Worm (Caenorhabditis elegans) whole organism, late embryonic: ENCODE measurements around the gene lin-15A.

Source experiments
- C08G9.2 ChIP-seq: sonication (generic microtip); optimal IDR thresholded peaks from 2 replicates; lab custom pipeline; 2016; ENCODE audit warnings: mild to moderate bottlenecking, missing genetic modification characterization, moderate library complexity, missing compliant biosample characterization
- C38D4.7 ChIP-seq: fragments of 200-800 bp; sonication (Bioruptor generic); optimal IDR thresholded peaks from 2 replicates; lab custom pipeline; 2018; ENCODE audit warnings: mild to moderate bottlenecking, missing genetic modification characterization, moderate library complexity, missing compliant biosample characterization
- F13H6.1 ChIP-seq: sonication (generic microtip); optimal IDR thresholded peaks from 2 replicates; lab custom pipeline; 2016; ENCODE audit warnings: missing genetic modification characterization, missing compliant biosample characterization
- K02D7.2 ChIP-seq: sonication (generic microtip); optimal IDR thresholded peaks from 2 replicates; lab custom pipeline; 2017; ENCODE audit warnings: mild to moderate bottlenecking, missing genetic modification characterization, missing compliant biosample characterization
- K09A11.1 ChIP-seq: sonication (generic microtip); optimal IDR thresholded peaks from 2 replicates; lab custom pipeline; 2017; ENCODE audit warnings: antibody characterized with exemption, mild to moderate bottlenecking, missing genetic modification characterization, missing compliant biosample characterization; ENCODE audit not compliant: insufficient read depth
- ama-1 ChIP-seq: fragments of 150-350 bp; optimal IDR thresholded peaks from 2 replicates; lab custom pipeline; 2014
- ceh-14 ChIP-seq: sonication (generic microtip); optimal IDR thresholded peaks from 2 replicates; lab custom pipeline; 2016; ENCODE audit warnings: missing genotype, missing genetic modification characterization, missing compliant biosample characterization
- ceh-22 ChIP-seq: sonication (generic microtip); optimal IDR thresholded peaks from 2 replicates; lab custom pipeline; 2017; ENCODE audit warnings: missing biosample characterization, missing genetic modification characterization
- ceh-24 ChIP-seq: sonication (generic microtip); optimal IDR thresholded peaks from 2 replicates; lab custom pipeline; 2016; ENCODE audit warnings: mild to moderate bottlenecking, missing genetic modification characterization, missing compliant biosample characterization
- ceh-31 ChIP-seq: sonication (generic microtip); optimal IDR thresholded peaks from 2 replicates; lab custom pipeline; 2016; ENCODE audit warnings: missing genetic modification characterization, missing compliant biosample characterization
- ceh-34 ChIP-seq: sonication (generic microtip); optimal IDR thresholded peaks from 2 replicates; lab custom pipeline; 2016; ENCODE audit warnings: mild to moderate bottlenecking, missing genetic modification characterization, missing compliant biosample characterization
- ceh-6 ChIP-seq: fragments of 200-800 bp; sonication (Bioruptor generic); optimal IDR thresholded peaks from 2 replicates; lab custom pipeline; 2018; ENCODE audit warnings: mild to moderate bottlenecking, missing genetic modification characterization, missing compliant biosample characterization
- ceh-9 ChIP-seq: sonication (generic microtip); optimal IDR thresholded peaks from 2 replicates; lab custom pipeline; 2016; ENCODE audit warnings: mild to moderate bottlenecking, missing genetic modification characterization, inconsistent platforms, missing compliant biosample characterization
- che-1 ChIP-seq: sonication (generic microtip); optimal IDR thresholded peaks from 2 replicates; lab custom pipeline; 2016; ENCODE audit warnings: mild to moderate bottlenecking, missing genetic modification characterization, missing compliant biosample characterization
- dve-1 ChIP-seq: sonication (generic microtip); optimal IDR thresholded peaks from 2 replicates; lab custom pipeline; 2017; ENCODE audit warnings: antibody characterized with exemption, mild to moderate bottlenecking, missing genetic modification characterization, missing compliant biosample characterization
- elt-2 ChIP-seq: sonication (generic microtip); optimal IDR thresholded peaks from 2 replicates; lab custom pipeline; 2016; ENCODE audit warnings: missing genetic modification reagents, missing genetic modification characterization, missing compliant biosample characterization
- ets-4 ChIP-seq: sonication (generic microtip); optimal IDR thresholded peaks from 2 replicates; lab custom pipeline; 2016; ENCODE audit warnings: missing genetic modification characterization, missing compliant biosample characterization
- eyg-1 ChIP-seq: sonication (generic microtip); optimal IDR thresholded peaks from 2 replicates; lab custom pipeline; 2016; ENCODE audit warnings: missing genotype, missing genetic modification characterization, missing compliant biosample characterization
- fax-1 ChIP-seq: sonication (generic microtip); optimal IDR thresholded peaks from 2 replicates; lab custom pipeline; 2016; ENCODE audit warnings: missing genotype, missing genetic modification characterization, missing compliant biosample characterization
- fkh-10 ChIP-seq: fragments of 150-350 bp; optimal IDR thresholded peaks from 2 replicates; lab custom pipeline; 2014; ENCODE audit warnings: missing biosample characterization, missing genetic modification reagents, missing genetic modification characterization
- fkh-6 ChIP-seq: sonication (generic microtip); optimal IDR thresholded peaks from 2 replicates; lab custom pipeline; 2016; ENCODE audit warnings: missing genetic modification characterization, missing compliant biosample characterization
- hlh-13 ChIP-seq: fragments of 200-800 bp; sonication (Bioruptor generic); optimal IDR thresholded peaks from 2 replicates; lab custom pipeline; 2018; ENCODE audit warnings: mild to moderate bottlenecking, missing genetic modification characterization, missing compliant biosample characterization
- hlh-15 ChIP-seq: sonication (generic microtip); optimal IDR thresholded peaks from 2 replicates; lab custom pipeline; 2016; ENCODE audit warnings: missing genetic modification characterization, missing compliant biosample characterization
- hlh-8 ChIP-seq: sonication (generic microtip); optimal IDR thresholded peaks from 2 replicates; lab custom pipeline; 2016; ENCODE audit warnings: missing genotype, missing genetic modification characterization, missing compliant biosample characterization
- lim-6 ChIP-seq: sonication (generic microtip); optimal IDR thresholded peaks from 2 replicates; lab custom pipeline; 2016; ENCODE audit warnings: missing genetic modification characterization, missing compliant biosample characterization
- lin-11 ChIP-seq: fragments of 200-800 bp; sonication (Bioruptor generic); optimal IDR thresholded peaks from 2 replicates; lab custom pipeline; 2018; ENCODE audit warnings: mild to moderate bottlenecking, missing genetic modification characterization, missing compliant biosample characterization
- madf-2 ChIP-seq: sonication (generic microtip); optimal IDR thresholded peaks from 2 replicates; lab custom pipeline; 2017; ENCODE audit warnings: missing genetic modification characterization, missing compliant biosample characterization
- mec-3 ChIP-seq: sonication (generic microtip); optimal IDR thresholded peaks from 2 replicates; lab custom pipeline; 2016; ENCODE audit warnings: borderline replicate concordance, missing genetic modification characterization, missing compliant biosample characterization
- nfya-1 ChIP-seq: sonication (generic microtip); optimal IDR thresholded peaks from 2 replicates; lab custom pipeline; 2017; ENCODE audit warnings: missing genetic modification characterization, mild to moderate bottlenecking, missing compliant biosample characterization, antibody characterized with exemption, moderate library complexity
- nhr-11 ChIP-seq: fragments of 150-350 bp; optimal IDR thresholded peaks from 2 replicates; lab custom pipeline; 2014; ENCODE audit warnings: missing biosample characterization, missing genetic modification characterization
- nhr-232 ChIP-seq: sonication (generic microtip); optimal IDR thresholded peaks from 2 replicates; lab custom pipeline; 2016; ENCODE audit warnings: missing genetic modification characterization, missing compliant biosample characterization
- npax-4 ChIP-seq: sonication (generic microtip); optimal IDR thresholded peaks from 2 replicates; lab custom pipeline; 2016; ENCODE audit warnings: missing genetic modification characterization, missing compliant biosample characterization
- pat-9 ChIP-seq: fragments of 200-800 bp; sonication (Bioruptor generic); optimal IDR thresholded peaks from 2 replicates; lab custom pipeline; 2018; ENCODE audit warnings: mild to moderate bottlenecking, missing genetic modification characterization, moderate library complexity, missing compliant biosample characterization
- pax-1 ChIP-seq: fragments of 150-350 bp; optimal IDR thresholded peaks from 2 replicates; lab custom pipeline; 2014; ENCODE audit warnings: missing biosample characterization, missing genetic modification characterization
- pha-2 ChIP-seq: sonication (generic microtip); optimal IDR thresholded peaks from 2 replicates; lab custom pipeline; 2017; ENCODE audit warnings: mild to moderate bottlenecking, missing genetic modification characterization, missing compliant biosample characterization
- pha-4 ChIP-seq: fragments of 150-350 bp; optimal IDR thresholded peaks from 2 replicates; lab custom pipeline; 2018; ENCODE audit warnings: missing biosample characterization, missing genetic modification reagents, missing genetic modification characterization
- ref-2 ChIP-seq: sonication (generic microtip); optimal IDR thresholded peaks from 2 replicates; lab custom pipeline; 2016; ENCODE audit warnings: missing genetic modification characterization, missing compliant biosample characterization
- rnt-1 ChIP-seq: sonication (generic microtip); optimal IDR thresholded peaks from 2 replicates; lab custom pipeline; 2016; ENCODE audit warnings: missing genetic modification characterization, missing compliant biosample characterization
- sox-2 ChIP-seq: fragments of 200-800 bp; sonication (Bioruptor generic); IDR thresholded peaks from 2 replicates; pipeline ENCODE4 v1.3.6; 2022; ENCODE audit warnings: missing genetic modification reagents, missing genetic modification characterization, missing compliant biosample characterization
- syd-9 ChIP-seq: sonication (generic microtip); optimal IDR thresholded peaks from 2 replicates; lab custom pipeline; 2016; ENCODE audit warnings: mild to moderate bottlenecking, missing genetic modification characterization, moderate library complexity, missing compliant biosample characterization
- tbx-2 ChIP-seq: sonication (generic microtip); optimal IDR thresholded peaks from 2 replicates; lab custom pipeline; 2016; ENCODE audit warnings: missing genetic modification characterization, missing compliant biosample characterization
- tbx-7 ChIP-seq: sonication (generic microtip); optimal IDR thresholded peaks from 2 replicates; lab custom pipeline; 2016; ENCODE audit warnings: missing genotype, missing genetic modification characterization, missing compliant biosample characterization
- unc-42 ChIP-seq: sonication (generic microtip); optimal IDR thresholded peaks from 2 replicates; lab custom pipeline; 2016; ENCODE audit warnings: missing genotype, missing genetic modification characterization, missing compliant biosample characterization
- unc-55 ChIP-seq: sonication (generic microtip); optimal IDR thresholded peaks from 2 replicates; lab custom pipeline; 2017; ENCODE audit warnings: missing biosample characterization, missing genetic modification reagents, missing genetic modification characterization
- unc-86 ChIP-seq: sonication (generic microtip); optimal IDR thresholded peaks from 2 replicates; lab custom pipeline; 2016; ENCODE audit warnings: missing genetic modification characterization, missing compliant biosample characterization

Gene lin-15A

DNA sequence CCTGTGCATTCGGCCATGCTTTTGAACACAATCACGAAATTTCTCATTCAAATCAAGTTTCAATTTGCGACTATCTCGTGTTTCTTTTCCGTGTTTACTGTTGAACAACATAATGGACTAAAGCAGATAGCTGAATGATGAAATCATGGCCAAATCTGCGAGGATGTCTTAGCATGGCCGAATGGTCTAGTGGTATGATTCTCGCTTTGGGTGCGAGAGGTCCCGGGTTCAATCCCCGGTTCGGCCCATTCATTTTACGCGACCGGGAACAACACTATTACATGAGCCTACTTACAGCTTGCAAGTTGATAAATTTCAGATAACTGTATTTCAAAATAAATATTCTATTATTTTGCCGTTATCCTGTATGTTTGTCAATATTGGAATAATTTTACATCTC, 19.5 kb downstream of the lin-15A start:
- TF ChIP-seq ets-4 (tag; lab: Kevin White, UChicago) (no peak), tbx-2 (tag; lab: Kevin White, UChicago) (no peak), K02D7.2 (tag; lab: Kevin White, UChicago) (no peak), F13H6.1 (tag; lab: Kevin White, UChicago) (no peak), nhr-11 (no peak), ref-2 (tag; lab: Kevin White, UChicago) (no peak), fax-1 (tag; lab: Kevin White, UChicago) (no peak), hlh-13 (GFP tag; lab: Kevin White, UChicago) (no peak), tbx-7 (tag; lab: Kevin White, UChicago) (no peak), fkh-6 (no peak)

DNA sequence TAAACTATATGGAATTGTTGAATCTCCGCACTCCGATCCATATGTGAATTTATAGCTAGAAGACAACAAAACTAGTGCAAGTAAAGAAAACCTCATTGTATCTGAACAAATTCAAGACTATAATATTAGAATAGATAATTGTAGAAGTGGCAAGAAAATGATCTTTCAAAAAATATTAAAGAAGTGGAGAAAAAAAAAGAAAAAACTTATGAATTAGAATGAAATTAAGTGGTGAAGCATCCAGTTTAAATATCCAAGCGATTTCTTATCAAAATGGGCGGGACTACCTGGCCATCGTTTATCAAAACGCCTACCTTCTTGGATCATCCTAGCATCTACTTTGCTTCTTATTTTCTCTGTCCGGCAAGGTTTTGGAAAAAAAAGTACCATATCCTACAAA, 25.4 kb downstream of the lin-15A start, which contains the start of gene wrt-4:
wrt-4 (minus strand) TSS at position 101 of the 400 bp plus-strand sequence.
- TF ChIP-seq K09A11.1 (tag; lab: Kevin White, UChicago) = no peak
- no peak for TF ChIP-seq pax-1
- no peak for TF ChIP-seq C38D4.7 (GFP tag; lab: Kevin White, UChicago)
- TF ChIP-seq ets-4 (tag; lab: Kevin White, UChicago) = no peak
- no peak for TF ChIP-seq unc-55 (GFP tag; lab: Kevin White, UChicago)
- no peak for TF ChIP-seq mec-3
- TF ChIP-seq F13H6.1 (tag; lab: Kevin White, UChicago) = no peak
- no peak for TF ChIP-seq ceh-14 (tag; lab: Kevin White, UChicago)
- no peak for TF ChIP-seq ceh-34 (tag; lab: Kevin White, UChicago)
- TF ChIP-seq hlh-15 (tag; lab: Kevin White, UChicago) = no peak
- no peak for TF ChIP-seq pat-9
- TF ChIP-seq eyg-1 = no peak
- no peak for TF ChIP-seq npax-4 (tag; lab: Kevin White, UChicago)
- TF ChIP-seq pha-4 (tag; lab: Kevin White, UChicago) = no peak
- TF ChIP-seq nfya-1 (tag; lab: Kevin White, UChicago) = no peak
- no peak for TF ChIP-seq C08G9.2
- no peak for TF ChIP-seq fkh-10 (GFP tag; lab: Kevin White, UChicago)
- TF ChIP-seq ceh-22 (tag; lab: Kevin White, UChicago) = no peak

DNA sequence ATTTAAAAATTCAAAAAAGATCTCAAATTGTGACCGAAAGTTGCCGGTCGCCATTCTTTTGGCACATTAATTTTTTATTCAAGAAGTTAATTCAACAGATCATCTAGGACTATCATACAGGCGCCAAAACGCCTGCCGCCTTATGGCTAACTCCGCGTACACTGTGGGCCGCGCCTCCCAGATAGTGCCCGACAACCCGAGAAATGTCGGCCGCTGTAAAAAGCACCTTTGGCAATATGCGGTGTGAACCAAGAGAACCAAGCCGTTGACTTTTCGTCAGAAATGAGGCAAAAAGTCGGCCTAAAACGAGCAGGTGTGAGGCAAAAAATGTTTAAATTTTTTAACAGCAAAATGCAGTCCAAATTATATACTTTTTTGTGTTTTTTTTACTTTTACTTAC, 27.5 kb downstream of the lin-15A start:
- TF ChIP-seq ceh-14 (tag; lab: Kevin White, UChicago) = no peak
- TF ChIP-seq lim-6 (tag; lab: Kevin White, UChicago) = no peak
- TF ChIP-seq madf-2 (tag; lab: Kevin White, UChicago) = no peak
- no peak for TF ChIP-seq ceh-31 (tag; lab: Kevin White, UChicago)
- TF ChIP-seq elt-2 (tag; lab: Kevin White, UChicago) = no peak
- TF ChIP-seq syd-9 = no peak

DNA sequence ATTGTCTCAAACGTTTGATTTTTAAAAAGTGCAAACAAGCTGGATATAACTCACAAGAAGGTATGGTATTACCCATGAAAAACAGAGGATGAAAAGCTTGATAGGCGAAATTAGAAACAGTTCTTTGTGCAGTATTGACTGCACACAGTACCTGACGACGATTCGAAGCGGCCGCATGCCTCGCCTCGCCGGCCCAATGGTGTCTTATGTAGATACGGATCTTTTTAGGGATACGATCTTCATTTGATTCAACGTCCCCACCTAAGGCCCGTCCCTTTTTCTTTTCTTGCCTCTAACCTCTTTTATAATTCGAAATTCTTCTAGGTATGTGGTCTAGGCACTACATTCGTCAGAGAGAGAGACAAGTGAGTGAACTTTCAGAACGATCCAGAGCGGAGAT, 34.4 kb downstream of the lin-15A start, which contains the start of gene bus-17:
bus-17 (minus strand) TSS at position 208 of the 400 bp plus-strand sequence.
- no peak for TF ChIP-seq ceh-22 (tag; lab: Kevin White, UChicago)
- TF ChIP-seq ceh-6 (GFP tag; lab: Kevin White, UChicago) = no peak
- no peak for TF ChIP-seq lim-6 (tag; lab: Kevin White, UChicago)
- TF ChIP-seq hlh-8 (tag; lab: Kevin White, UChicago) = no peak
- no peak for TF ChIP-seq unc-86 (tag; lab: Kevin White, UChicago)
- TF ChIP-seq lin-11 = no peak
- TF ChIP-seq ama-1 (lab: Kevin White, UChicago) = no peak
- TF ChIP-seq unc-42 (tag; lab: Kevin White, UChicago) = no peak
- TF ChIP-seq sox-2 (GFP tag; lab: Robert Waterston, UW) = no peak
- TF ChIP-seq pha-2 (tag; lab: Kevin White, UChicago) = no peak
- TF ChIP-seq rnt-1 (tag; lab: Kevin White, UChicago) = no peak
- no peak for TF ChIP-seq ceh-34 (tag; lab: Kevin White, UChicago)
- no peak for TF ChIP-seq npax-4 (tag; lab: Kevin White, UChicago)
- TF ChIP-seq dve-1 (tag; lab: Kevin White, UChicago) = no peak
- TF ChIP-seq ceh-24 = no peak
- no peak for TF ChIP-seq mec-3
- TF ChIP-seq ceh-9 (tag; lab: Kevin White, UChicago) = no peak
- TF ChIP-seq nhr-232 (tag; lab: Kevin White, UChicago) = no peak
- no peak for TF ChIP-seq che-1 (tag; lab: Kevin White, UChicago)
